Fruit fly (Drosophila melanogaster) whole organism, embryonic: ENCODE data around the gene CG13457.

Experiments
- Asciz ChIP-seq: fragments of 200-800 bp; sonication (Bioruptor generic); optimal IDR thresholded peaks from 2 replicates; lab custom pipeline; 2017; ENCODE audit warnings: missing biosample characterization, mild to moderate bottlenecking, missing genetic modification characterization, missing genetic modification reagents
- CG10274 ChIP-seq: fragments of 200-800 bp; sonication (Bioruptor generic); optimal IDR thresholded peaks from 3 replicates; lab custom pipeline; 2017; ENCODE audit warnings: missing biosample characterization, mild to moderate bottlenecking, missing genetic modification characterization
- CG11093 ChIP-seq: fragments of 200-800 bp; sonication (Bioruptor generic); IDR thresholded peaks from 3 replicates; pipeline ENCODE4 v1.3.6; 2022; ENCODE audit warnings: missing biosample characterization, missing genetic modification characterization
- CG12659 ChIP-seq: fragments of 200-800 bp; sonication (Bioruptor generic); optimal IDR thresholded peaks from 3 replicates; lab custom pipeline; 2017; ENCODE audit warnings: mild to moderate bottlenecking, missing biosample characterization, missing genetic modification reagents, missing genetic modification characterization
- CG14050 ChIP-seq: fragments of 200-800 bp; sonication (Bioruptor generic); IDR thresholded peaks from 3 replicates; pipeline ENCODE4 v1.3.6; 2022; ENCODE audit warnings: missing biosample characterization, missing genetic modification characterization
- CG1647 ChIP-seq: fragments of 200-800 bp; sonication (Bioruptor generic); optimal IDR thresholded peaks from 3 replicates; lab custom pipeline; 2016; ENCODE audit warnings: missing biosample characterization, missing genetic modification characterization
- CG17568 ChIP-seq: fragments of 200-800 bp; sonication (Bioruptor generic); optimal IDR thresholded peaks from 2 replicates; lab custom pipeline; 2018; ENCODE audit warnings: missing biosample characterization, mild to moderate bottlenecking, missing genetic modification characterization, moderate library complexity
- CG17612 ChIP-seq: fragments of 200-800 bp; sonication (Bioruptor generic); IDR thresholded peaks from 2 replicates; pipeline ENCODE4 v1.3.6; 2022; ENCODE audit warnings: missing biosample characterization, missing genetic modification characterization
- CG1832 ChIP-seq: fragments of 200-800 bp; sonication (Bioruptor generic); optimal IDR thresholded peaks from 2 replicates; lab custom pipeline; 2017; ENCODE audit warnings: missing biosample characterization, mild to moderate bottlenecking, missing genetic modification characterization, inconsistent platforms
- CG2116 ChIP-seq: fragments of 200-800 bp; sonication (Bioruptor generic); optimal IDR thresholded peaks from 3 replicates; lab custom pipeline; 2018; ENCODE audit warnings: missing biosample characterization, mild to moderate bottlenecking, missing genetic modification characterization
- CG30403 ChIP-seq: fragments of 200-800 bp; sonication (Bioruptor generic); optimal IDR thresholded peaks from 3 replicates; lab custom pipeline; 2016; ENCODE audit warnings: missing biosample characterization, missing genetic modification characterization
- CG3726 ChIP-seq: fragments of 200-800 bp; sonication (Bioruptor generic); IDR thresholded peaks from 3 replicates; pipeline ENCODE4, ENCODE4 v1.3.6; 2022; ENCODE audit warnings: missing biosample characterization, missing genetic modification characterization
- CG4404 ChIP-seq: fragments of 200-800 bp; sonication (Bioruptor generic); IDR thresholded peaks from 2 replicates; pipeline ENCODE4 v1.3.6; 2022; ENCODE audit warnings: missing biosample characterization, missing genetic modification characterization
- CG6272 ChIP-seq: fragments of 200-800 bp; sonication (Bioruptor generic); IDR thresholded peaks from 2 replicates; pipeline ENCODE4 v1.3.6; 2022; ENCODE audit warnings: missing biosample characterization, missing genetic modification characterization
- CG7987 ChIP-seq: fragments of 200-800 bp; sonication (Bioruptor generic); optimal IDR thresholded peaks from 2 replicates; lab custom pipeline; 2018; ENCODE audit warnings: missing biosample characterization, mild to moderate bottlenecking, missing genetic modification characterization, moderate library complexity
- CG8944 ChIP-seq: fragments of 200-800 bp; sonication (Bioruptor generic); optimal IDR thresholded peaks from 3 replicates; lab custom pipeline; 2016; ENCODE audit warnings: missing biosample characterization, missing genetic modification characterization
- CHES-1-like ChIP-seq: fragments of 200-800 bp; sonication (Bioruptor generic); optimal IDR thresholded peaks from 2 replicates; lab custom pipeline; 2016; ENCODE audit warnings: missing biosample characterization, missing genetic modification characterization
- D19B ChIP-seq: fragments of 200-800 bp; sonication (Bioruptor generic); optimal IDR thresholded peaks from 2 replicates; lab custom pipeline; 2017; ENCODE audit warnings: missing biosample characterization, mild to moderate bottlenecking, missing genetic modification characterization
- Dip3 ChIP-seq: fragments of 200-800 bp; sonication (Bioruptor generic); optimal IDR thresholded peaks from 3 replicates; lab custom pipeline; 2016; ENCODE audit warnings: missing biosample characterization, missing genetic modification characterization
- Dref ChIP-seq: fragments of 200-800 bp; sonication (Bioruptor generic); IDR thresholded peaks from 2 replicates; pipeline ENCODE4 v1.3.6; 2022; ENCODE audit warnings: missing biosample characterization, missing genetic modification characterization
- ERR ChIP-seq: fragments of 200-800 bp; sonication (Bioruptor generic); optimal IDR thresholded peaks from 2 replicates; lab custom pipeline; 2016; ENCODE audit warnings: missing biosample characterization, missing genetic modification characterization
- Gsc ChIP-seq: fragments of 200-800 bp; sonication (Bioruptor generic); IDR thresholded peaks from 2 replicates; pipeline ENCODE4 v1.3.6; 2022; ENCODE audit warnings: missing biosample characterization, missing genetic modification characterization
- MBD-R2 ChIP-seq: fragments of 200-800 bp; sonication (Bioruptor generic); IDR thresholded peaks from 2 replicates; pipeline ENCODE4 v1.3.6; 2022; ENCODE audit warnings: missing biosample characterization, missing genetic modification characterization
- NC2β ChIP-seq: fragments of 200-800 bp; sonication (Bioruptor generic); optimal IDR thresholded peaks from 2 replicates; lab custom pipeline; 2016; ENCODE audit warnings: missing biosample characterization, missing genetic modification characterization
- Nf-YA ChIP-seq: fragments of 200-800 bp; sonication (Bioruptor generic); IDR thresholded peaks from 2 replicates; pipeline ENCODE4 v1.3.6; 2022; ENCODE audit warnings: missing biosample characterization, missing genetic modification characterization
- Oaz ChIP-seq: fragments of 200-800 bp; sonication (Bioruptor generic); IDR thresholded peaks from 2 replicates; pipeline ENCODE4 v1.3.6; 2022; ENCODE audit warnings: missing biosample characterization, missing genetic modification characterization
- YL-1 ChIP-seq: fragments of 200-800 bp; sonication (Bioruptor generic); optimal IDR thresholded peaks from 3 replicates; lab custom pipeline; 2017; ENCODE audit warnings: missing biosample characterization, mild to moderate bottlenecking, missing genetic modification characterization
- ase ChIP-seq: fragments of 200-800 bp; sonication (Bioruptor generic); IDR thresholded peaks from 3 replicates; pipeline ENCODE4 v1.3.6; 2022; ENCODE audit warnings: missing biosample characterization, missing genetic modification characterization
- bcd ChIP-seq: fragments of 200-800 bp; sonication (Bioruptor generic); optimal IDR thresholded peaks from 2 replicates; lab custom pipeline; 2017; ENCODE audit warnings: missing biosample characterization, mild to moderate bottlenecking, missing genetic modification characterization
- cato ChIP-seq: fragments of 200-800 bp; sonication (Bioruptor generic); optimal IDR thresholded peaks from 2 replicates; lab custom pipeline; 2016; ENCODE audit warnings: missing biosample characterization, missing genetic modification characterization, borderline replicate concordance
- chinmo ChIP-seq: fragments of 200-800 bp; sonication (Bioruptor generic); IDR thresholded peaks from 4 replicates; pipeline ENCODE4 v1.3.6; 2022; ENCODE audit warnings: missing biosample characterization, missing genetic modification characterization; ENCODE audit not compliant: partially characterized antibody
- dmrt11E ChIP-seq: fragments of 200-800 bp; sonication (Bioruptor generic); optimal IDR thresholded peaks from 3 replicates; lab custom pipeline; 2018; ENCODE audit warnings: missing biosample characterization, mild to moderate bottlenecking, missing genetic modification characterization, moderate library complexity
- ems ChIP-seq: fragments of 200-800 bp; sonication (Bioruptor generic); optimal IDR thresholded peaks from 3 replicates; lab custom pipeline; 2016; ENCODE audit warnings: missing biosample characterization, missing genetic modification characterization
- eve ChIP-seq, 2 experiments: fragments of >200 bp; optimal IDR thresholded peaks; 2 replicates each; lab custom pipeline; 2017; ENCODE audit warnings: missing biosample characterization in 2 of 2, missing genetic modification characterization in 2 of 2
- ewg ChIP-seq: fragments of 200-800 bp; sonication (Bioruptor generic); optimal IDR thresholded peaks from 3 replicates; lab custom pipeline; 2017; ENCODE audit warnings: mild to moderate bottlenecking, missing biosample characterization, missing genetic modification reagents, missing genetic modification characterization
- fd3F ChIP-seq: fragments of 200-800 bp; sonication (Bioruptor generic); optimal IDR thresholded peaks from 2 replicates; lab custom pipeline; 2018; ENCODE audit warnings: missing biosample characterization, mild to moderate bottlenecking, missing genetic modification characterization, moderate library complexity
- gem ChIP-seq: fragments of 200-800 bp; sonication (Bioruptor generic); optimal IDR thresholded peaks from 2 replicates; lab custom pipeline; 2019; ENCODE audit warnings: missing biosample characterization, mild to moderate bottlenecking, missing genetic modification characterization, moderate library complexity
- gfzf ChIP-seq: fragments of 200-800 bp; sonication (Bioruptor generic); optimal IDR thresholded peaks from 2 replicates; lab custom pipeline; 2016; ENCODE audit warnings: missing biosample characterization, mild to moderate bottlenecking, missing genetic modification characterization, moderate library complexity
- kah ChIP-seq: fragments of 200-800 bp; sonication (Bioruptor generic); optimal IDR thresholded peaks from 2 replicates; lab custom pipeline; 2018; ENCODE audit warnings: missing biosample characterization, mild to moderate bottlenecking, missing genetic modification characterization
- kay ChIP-seq: fragments of 200-800 bp; sonication (Bioruptor generic); optimal IDR thresholded peaks from 2 replicates; lab custom pipeline; 2016; ENCODE audit warnings: missing biosample characterization, missing genetic modification characterization
- klu ChIP-seq: fragments of 200-800 bp; sonication (Bioruptor generic); IDR thresholded peaks from 2 replicates; pipeline ENCODE4 v1.3.6; 2022; ENCODE audit warnings: missing biosample characterization, missing genetic modification characterization
- luna ChIP-seq: fragments of 200-800 bp; sonication (Bioruptor generic); optimal IDR thresholded peaks from 2 replicates; lab custom pipeline; 2016; ENCODE audit warnings: missing biosample characterization, missing genetic modification characterization
- nerfin-2 ChIP-seq: fragments of 200-800 bp; sonication (Bioruptor generic); IDR thresholded peaks from 2 replicates; pipeline ENCODE4 v1.3.6; 2022; ENCODE audit warnings: missing biosample characterization, missing genetic modification characterization; ENCODE audit not compliant: partially characterized antibody
- pan ChIP-seq, 4 experiments: fragments of >200 bp in 3 of 4; fragments of 200-800 bp in 1 of 4; sonication (Bioruptor generic) in 1 of 4; optimal IDR thresholded peaks in 3 of 4; IDR thresholded peaks in 1 of 4; 2 replicates each; pipeline versions ENCODE4 v1.3.6 to Lab custom; 2017 to 2022; ENCODE audit warnings: missing biosample characterization in 2 of 4, missing genetic modification characterization in 2 of 4, mixed read lengths in 1 of 4
- pho ChIP-seq: fragments of 200-800 bp; sonication (Bioruptor generic); optimal IDR thresholded peaks from 2 replicates; lab custom pipeline; 2016; ENCODE audit warnings: missing biosample characterization, missing genetic modification characterization
- sens-2 ChIP-seq: fragments of 200-800 bp; sonication (Bioruptor generic); IDR thresholded peaks from 2 replicates; pipeline ENCODE4 v1.3.6; 2022; ENCODE audit warnings: missing biosample characterization, missing genetic modification characterization
- stwl ChIP-seq: fragments of 200-800 bp; sonication (Bioruptor generic); optimal IDR thresholded peaks from 3 replicates; lab custom pipeline; 2018; ENCODE audit warnings: missing biosample characterization, mild to moderate bottlenecking, missing genetic modification characterization, moderate library complexity
- zen ChIP-seq: fragments of 200-800 bp; sonication (Bioruptor generic); optimal IDR thresholded peaks from 3 replicates; lab custom pipeline; 2018; ENCODE audit warnings: missing biosample characterization, mild to moderate bottlenecking, missing genetic modification characterization, moderate library complexity

The CG13457 gene

dm6 chr3L:15136659-15137572 lies 5.7 kb upstream of the CG13457 start, which contains the start of gene CG12316 (continued):
- TF ChIP-seq MBD-R2: peak; percentile 61
- peak; percentile 88 for TF ChIP-seq bcd (GFP tag; lab: Kevin White, UChicago)
- peak; percentile 96 for TF ChIP-seq dmrt11E (tag; lab: Kevin White, UChicago)
- TF ChIP-seq CG11093 (GFP tag; lab: Robert Waterston, UW): peak; percentile 76
- TF ChIP-seq CG17568 (GFP tag; lab: Kevin White, UChicago): no peak
- peak; percentile 50 for TF ChIP-seq CG2116 (GFP tag; lab: Kevin White, UChicago)
- TF ChIP-seq Nf-YA (GFP tag; lab: Robert Waterston, UW): peak; percentile 72
- TF ChIP-seq CG6272: peak; percentile 69
- TF ChIP-seq CG1647 (GFP tag; lab: Kevin White, UChicago): peak; percentile 83
- peak; percentile 67 for TF ChIP-seq nerfin-2
- peak; percentile 63 for TF ChIP-seq Oaz (GFP tag; lab: Robert Waterston, UW)
- no peak for TF ChIP-seq CG1832 (GFP tag; lab: Kevin White, UChicago)
- peak; percentile 77 for TF ChIP-seq cato
- TF ChIP-seq luna (GFP tag; lab: Kevin White, UChicago): peak; percentile 77
- no peak for TF ChIP-seq eve (GFP tag; optimal IDR thresholded peaks at IDR 0.05; lab: Kevin White, UChicago)
- peak; percentile 85 for TF ChIP-seq fd3F (GFP tag; lab: Kevin White, UChicago)
- peak; percentile 92 for TF ChIP-seq CG12659 (GFP tag; lab: Kevin White, UChicago)
- TF ChIP-seq kay: peak; percentile 53
- peak; percentile 90 for TF ChIP-seq CG8944 (GFP tag; lab: Kevin White, UChicago)
- TF ChIP-seq ems (GFP tag; lab: Kevin White, UChicago): peak; percentile 95
- TF ChIP-seq CG17612 (GFP tag; lab: Robert Waterston, UW): peak; percentile 64; the same call in 1 of the 2 replicates
- TF ChIP-seq CG10274 (GFP tag; lab: Kevin White, UChicago): peak; percentile 79
- TF ChIP-seq CG14050 (GFP tag; lab: Robert Waterston, UW): peak; percentile 79
- TF ChIP-seq pan (optimal IDR thresholded peaks at IDR 0.05; lab: Kevin White, UChicago): no peak
- TF ChIP-seq pan (GFP tag; optimal IDR thresholded peaks at IDR 0.05 in 1 of 2, IDR thresholded peaks at IDR 0.05 in 1 of 2): peak in 1 of 2 experiments; percentile 82
- TF ChIP-seq pho: peak; percentile 92
- TF ChIP-seq CG3726 (GFP tag; lab: Robert Waterston, UW): peak; percentile 73; the same call in 2 of the 3 replicates
- peak; percentile 53 for TF ChIP-seq klu (GFP tag; lab: Robert Waterston, UW)
- peak; percentile 91 for TF ChIP-seq Dip3 (GFP tag; lab: Kevin White, UChicago)
- TF ChIP-seq CG7987: peak; percentile 85
- TF ChIP-seq zen (tag; lab: Kevin White, UChicago): peak; percentile 89
- peak; percentile 71 for TF ChIP-seq sens-2 (GFP tag; lab: Robert Waterston, UW)
- peak; percentile 83 for TF ChIP-seq NC2β (GFP tag; lab: Kevin White, UChicago)
- TF ChIP-seq kah (GFP tag; lab: Kevin White, UChicago): peak; percentile 72
- peak; percentile 94 for TF ChIP-seq YL-1
- no peak for TF ChIP-seq Gsc (GFP tag; lab: Robert Waterston, UW)
- peak; percentile 80 for TF ChIP-seq Asciz (GFP tag; lab: Kevin White, UChicago)
- peak; percentile 87 for TF ChIP-seq ERR (GFP tag; lab: Kevin White, UChicago)
- peak; percentile 83 for TF ChIP-seq CG4404 (GFP tag; lab: Robert Waterston, UW)
- peak; percentile 95 for TF ChIP-seq gem
- peak; percentile 71 for TF ChIP-seq Dref (GFP tag; lab: Robert Waterston, UW)
- TF ChIP-seq gfzf (GFP tag; lab: Kevin White, UChicago): no peak
- peak; percentile 89 for TF ChIP-seq CHES-1-like
- TF ChIP-seq ase (GFP tag; lab: Robert Waterston, UW): peak; percentile 43; the same call in 2 of the 3 replicates
- TF ChIP-seq chinmo (GFP tag; lab: Robert Waterston, UW): 0 out of 4 replicates have a peak, but pooled peaks have one; percentile 42
- TF ChIP-seq ewg (GFP tag; lab: Kevin White, UChicago): peak; percentile 79
- peak; percentile 52 for TF ChIP-seq stwl (tag; lab: Kevin White, UChicago)
- peak; percentile 92 for TF ChIP-seq CG30403
- peak; percentile 74 for TF ChIP-seq D19B (GFP tag; lab: Kevin White, UChicago)
